Worm (Caenorhabditis elegans) whole organism, late embryonic: ENCODE results near the gene syx-18.

ENCODE experiments used
- C08G9.2 ChIP-seq: sonication (generic microtip); optimal IDR thresholded peaks from 2 replicates; lab custom pipeline; 2016; ENCODE audit warnings: mild to moderate bottlenecking, missing genetic modification characterization, moderate library complexity, missing compliant biosample characterization
- K02D7.2 ChIP-seq: sonication (generic microtip); optimal IDR thresholded peaks from 2 replicates; lab custom pipeline; 2017; ENCODE audit warnings: mild to moderate bottlenecking, missing genetic modification characterization, missing compliant biosample characterization
- K09A11.1 ChIP-seq: sonication (generic microtip); optimal IDR thresholded peaks from 2 replicates; lab custom pipeline; 2017; ENCODE audit warnings: antibody characterized with exemption, mild to moderate bottlenecking, missing genetic modification characterization, missing compliant biosample characterization; ENCODE audit not compliant: insufficient read depth
- ahr-1 ChIP-seq: sonication (generic microtip); optimal IDR thresholded peaks from 2 replicates; lab custom pipeline; 2016; ENCODE audit warnings: missing genetic modification characterization, missing compliant biosample characterization
- ceh-14 ChIP-seq: sonication (generic microtip); optimal IDR thresholded peaks from 2 replicates; lab custom pipeline; 2016; ENCODE audit warnings: missing genotype, missing genetic modification characterization, missing compliant biosample characterization
- ceh-18 ChIP-seq: sonication (generic microtip); optimal IDR thresholded peaks from 2 replicates; lab custom pipeline; 2016; ENCODE audit warnings: missing genetic modification characterization, missing compliant biosample characterization
- ceh-2 ChIP-seq: sonication (generic microtip); optimal IDR thresholded peaks from 2 replicates; lab custom pipeline; 2016; ENCODE audit warnings: missing genotype, missing genetic modification characterization, missing compliant biosample characterization
- ceh-22 ChIP-seq: sonication (generic microtip); optimal IDR thresholded peaks from 2 replicates; lab custom pipeline; 2017; ENCODE audit warnings: missing biosample characterization, missing genetic modification characterization
- ceh-24 ChIP-seq: sonication (generic microtip); optimal IDR thresholded peaks from 2 replicates; lab custom pipeline; 2016; ENCODE audit warnings: mild to moderate bottlenecking, missing genetic modification characterization, missing compliant biosample characterization
- ceh-34 ChIP-seq: sonication (generic microtip); optimal IDR thresholded peaks from 2 replicates; lab custom pipeline; 2016; ENCODE audit warnings: mild to moderate bottlenecking, missing genetic modification characterization, missing compliant biosample characterization
- ceh-45 ChIP-seq: fragments of 200-800 bp; sonication (Bioruptor generic); IDR thresholded peaks from 2 replicates; pipeline ENCODE4 v1.3.6; 2022; ENCODE audit warnings: missing genetic modification reagents, missing genetic modification characterization, missing compliant biosample characterization
- ceh-48 ChIP-seq: sonication (generic microtip); optimal IDR thresholded peaks from 2 replicates; lab custom pipeline; 2016; ENCODE audit warnings: missing genetic modification characterization, inconsistent platforms, missing compliant biosample characterization
- ceh-9 ChIP-seq: sonication (generic microtip); optimal IDR thresholded peaks from 2 replicates; lab custom pipeline; 2016; ENCODE audit warnings: mild to moderate bottlenecking, missing genetic modification characterization, inconsistent platforms, missing compliant biosample characterization
- elt-2 ChIP-seq: sonication (generic microtip); optimal IDR thresholded peaks from 2 replicates; lab custom pipeline; 2016; ENCODE audit warnings: missing genetic modification reagents, missing genetic modification characterization, missing compliant biosample characterization
- eyg-1 ChIP-seq: sonication (generic microtip); optimal IDR thresholded peaks from 2 replicates; lab custom pipeline; 2016; ENCODE audit warnings: missing genotype, missing genetic modification characterization, missing compliant biosample characterization
- fkh-10 ChIP-seq: fragments of 150-350 bp; optimal IDR thresholded peaks from 2 replicates; lab custom pipeline; 2014; ENCODE audit warnings: missing biosample characterization, missing genetic modification reagents, missing genetic modification characterization
- fkh-6 ChIP-seq: sonication (generic microtip); optimal IDR thresholded peaks from 2 replicates; lab custom pipeline; 2016; ENCODE audit warnings: missing genetic modification characterization, missing compliant biosample characterization
- gmeb-2 ChIP-seq: sonication (generic microtip); optimal IDR thresholded peaks from 2 replicates; lab custom pipeline; 2016; ENCODE audit warnings: missing genetic modification characterization, inconsistent platforms, missing compliant biosample characterization
- hlh-13 ChIP-seq: fragments of 200-800 bp; sonication (Bioruptor generic); optimal IDR thresholded peaks from 2 replicates; lab custom pipeline; 2018; ENCODE audit warnings: mild to moderate bottlenecking, missing genetic modification characterization, missing compliant biosample characterization
- hlh-6 ChIP-seq: sonication (generic microtip); optimal IDR thresholded peaks from 2 replicates; lab custom pipeline; 2016; ENCODE audit warnings: missing genotype, missing genetic modification characterization, missing compliant biosample characterization
- hlh-8 ChIP-seq: sonication (generic microtip); optimal IDR thresholded peaks from 2 replicates; lab custom pipeline; 2016; ENCODE audit warnings: missing genotype, missing genetic modification characterization, missing compliant biosample characterization
- lin-11 ChIP-seq: fragments of 200-800 bp; sonication (Bioruptor generic); optimal IDR thresholded peaks from 2 replicates; lab custom pipeline; 2018; ENCODE audit warnings: mild to moderate bottlenecking, missing genetic modification characterization, missing compliant biosample characterization
- madf-2 ChIP-seq: sonication (generic microtip); optimal IDR thresholded peaks from 2 replicates; lab custom pipeline; 2017; ENCODE audit warnings: missing genetic modification characterization, missing compliant biosample characterization
- nfya-1 ChIP-seq: sonication (generic microtip); optimal IDR thresholded peaks from 2 replicates; lab custom pipeline; 2017; ENCODE audit warnings: missing genetic modification characterization, mild to moderate bottlenecking, missing compliant biosample characterization, antibody characterized with exemption, moderate library complexity
- nhr-11 ChIP-seq: fragments of 150-350 bp; optimal IDR thresholded peaks from 2 replicates; lab custom pipeline; 2014; ENCODE audit warnings: missing biosample characterization, missing genetic modification characterization
- npax-4 ChIP-seq: sonication (generic microtip); optimal IDR thresholded peaks from 2 replicates; lab custom pipeline; 2016; ENCODE audit warnings: missing genetic modification characterization, missing compliant biosample characterization
- pag-3 ChIP-seq: sonication (generic microtip); optimal IDR thresholded peaks from 2 replicates; lab custom pipeline; 2016; ENCODE audit warnings: missing compliant biosample characterization, missing genetic modification characterization, borderline replicate concordance
- pat-9 ChIP-seq: fragments of 200-800 bp; sonication (Bioruptor generic); optimal IDR thresholded peaks from 2 replicates; lab custom pipeline; 2018; ENCODE audit warnings: mild to moderate bottlenecking, missing genetic modification characterization, moderate library complexity, missing compliant biosample characterization
- pax-1 ChIP-seq: fragments of 150-350 bp; optimal IDR thresholded peaks from 2 replicates; lab custom pipeline; 2014; ENCODE audit warnings: missing biosample characterization, missing genetic modification characterization
- pha-2 ChIP-seq: sonication (generic microtip); optimal IDR thresholded peaks from 2 replicates; lab custom pipeline; 2017; ENCODE audit warnings: mild to moderate bottlenecking, missing genetic modification characterization, missing compliant biosample characterization
- pqm-1 ChIP-seq: sonication (generic microtip); optimal IDR thresholded peaks from 2 replicates; lab custom pipeline; 2016; ENCODE audit warnings: missing genetic modification characterization, missing compliant biosample characterization
- pros-1 ChIP-seq: fragments of 150-350 bp; optimal IDR thresholded peaks from 2 replicates; lab custom pipeline; 2014; ENCODE audit warnings: missing biosample characterization, missing genetic modification reagents, missing genetic modification characterization
- rnt-1 ChIP-seq: sonication (generic microtip); optimal IDR thresholded peaks from 2 replicates; lab custom pipeline; 2016; ENCODE audit warnings: missing genetic modification characterization, missing compliant biosample characterization
- sdc-2 ChIP-seq: sonication (generic microtip); optimal IDR thresholded peaks from 2 replicates; lab custom pipeline; 2016; ENCODE audit warnings: missing genotype, missing genetic modification characterization, missing compliant biosample characterization
- sox-2 ChIP-seq: fragments of 200-800 bp; sonication (Bioruptor generic); IDR thresholded peaks from 2 replicates; pipeline ENCODE4 v1.3.6; 2022; ENCODE audit warnings: missing genetic modification reagents, missing genetic modification characterization, missing compliant biosample characterization
- syd-9 ChIP-seq: sonication (generic microtip); optimal IDR thresholded peaks from 2 replicates; lab custom pipeline; 2016; ENCODE audit warnings: mild to moderate bottlenecking, missing genetic modification characterization, moderate library complexity, missing compliant biosample characterization
- unc-3 ChIP-seq, 2 experiments: fragments of 200-800 bp in 1 of 2; sonication (Bioruptor generic) in 1 of 2; sonication (generic microtip) in 1 of 2; conservative IDR thresholded peaks in 1 of 2; optimal IDR thresholded peaks in 1 of 2; 2 replicates each; pipeline versions ENCODE4 v1.3.6 to Lab custom; 2016 to 2022; ENCODE audit warnings: missing compliant biosample characterization in 2 of 2, missing genetic modification characterization in 2 of 2, missing genetic modification reagents in 1 of 2
- unc-42 ChIP-seq: sonication (generic microtip); optimal IDR thresholded peaks from 2 replicates; lab custom pipeline; 2016; ENCODE audit warnings: missing genotype, missing genetic modification characterization, missing compliant biosample characterization
- unc-55 ChIP-seq: sonication (generic microtip); optimal IDR thresholded peaks from 2 replicates; lab custom pipeline; 2017; ENCODE audit warnings: missing biosample characterization, missing genetic modification reagents, missing genetic modification characterization
- zip-5 ChIP-seq: sonication (generic microtip); optimal IDR thresholded peaks from 2 replicates; lab custom pipeline; 2016; ENCODE audit warnings: missing genetic modification characterization, missing compliant biosample characterization

The syx-18 gene

ce11 chrV:6655174-6655573 lies at the start of gene syx-18:
Gene syx-18, minus strand, starts transcription at chrV:6655449.
- no peak for TF ChIP-seq ceh-2 (tag; lab: Kevin White, UChicago)
- no peak for TF ChIP-seq ceh-18
- no peak for TF ChIP-seq pros-1 (tag; lab: Kevin White, UChicago)
- TF ChIP-seq ceh-45 (GFP tag; lab: Robert Waterston, UW) = no peak
- TF ChIP-seq pqm-1 = no peak
- TF ChIP-seq ceh-34 (tag; lab: Kevin White, UChicago) = no peak
- no peak for TF ChIP-seq ceh-9 (tag; lab: Kevin White, UChicago)
- no peak for TF ChIP-seq nfya-1 (tag; lab: Kevin White, UChicago)
- TF ChIP-seq K09A11.1 (tag; lab: Kevin White, UChicago) = no peak
- no peak for TF ChIP-seq madf-2 (tag; lab: Kevin White, UChicago)
- no peak for TF ChIP-seq pag-3 (tag; lab: Kevin White, UChicago)
- TF ChIP-seq rnt-1 (tag; lab: Kevin White, UChicago) = no peak
- TF ChIP-seq ceh-14 (tag; lab: Kevin White, UChicago) = no peak
- TF ChIP-seq ceh-22 (tag; lab: Kevin White, UChicago) = no peak
- TF ChIP-seq fkh-6 (tag; lab: Kevin White, UChicago) = no peak
- no peak for TF ChIP-seq sdc-2 (tag; lab: Kevin White, UChicago)
- TF ChIP-seq pha-2 (tag; lab: Kevin White, UChicago) = no peak
- TF ChIP-seq ceh-48 (tag; lab: Kevin White, UChicago) = no peak

- TF ChIP-seq pros-1 (tag; lab: Kevin White, UChicago) = no peak
- TF ChIP-seq madf-2 (tag; lab: Kevin White, UChicago) = no peak
- TF ChIP-seq zip-5 = no peak
- no peak for TF ChIP-seq ceh-45 (GFP tag; lab: Robert Waterston, UW)
- no peak for TF ChIP-seq C08G9.2 (tag; lab: Kevin White, UChicago)
- no peak for TF ChIP-seq rnt-1 (tag; lab: Kevin White, UChicago)
- TF ChIP-seq fkh-10 (GFP tag; lab: Kevin White, UChicago) = no peak
- TF ChIP-seq npax-4 (tag; lab: Kevin White, UChicago) = no peak
- no peak for TF ChIP-seq sox-2 (GFP tag; lab: Robert Waterston, UW)
- no peak for TF ChIP-seq syd-9 (tag; lab: Kevin White, UChicago)
- no peak for TF ChIP-seq hlh-6
- no peak for TF ChIP-seq gmeb-2 (tag; lab: Kevin White, UChicago)
- no peak for TF ChIP-seq nhr-11 (tag; lab: Kevin White, UChicago)
- no peak for TF ChIP-seq eyg-1
- no peak for TF ChIP-seq ceh-24 (tag; lab: Kevin White, UChicago)
Observed at ce11 chrV:6704482-6704881, 49.2 kb upstream of the syx-18 start.

DNA sequence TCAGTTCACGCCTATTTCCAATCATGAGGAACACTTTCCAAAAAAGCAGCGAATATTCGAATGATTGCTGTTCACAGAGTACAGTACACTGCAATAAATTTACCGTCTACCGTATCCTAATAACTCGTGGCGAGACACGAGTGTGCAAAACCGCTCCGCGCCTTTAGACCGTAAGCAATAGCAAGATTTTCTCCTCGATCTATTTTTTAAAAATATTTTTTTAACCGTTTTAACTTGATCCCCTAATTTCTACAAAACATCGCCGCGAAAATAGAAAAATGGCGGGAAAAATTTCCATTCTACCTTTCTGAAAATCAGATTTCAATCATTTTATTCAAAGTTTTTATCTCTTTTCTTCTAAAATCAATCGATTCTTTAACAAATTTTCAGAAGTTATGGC lies 47.4 kb upstream of the syx-18 start, which contains the start of gene era-1:
era-1 (plus strand) TSS at position 366 of the 400 bp plus-strand sequence.
- TF ChIP-seq lin-11 (tag; lab: Kevin White, UChicago) (no peak), K02D7.2 (tag; lab: Kevin White, UChicago) (no peak), ceh-34 (tag; lab: Kevin White, UChicago) (no peak), ahr-1 (tag; lab: Kevin White, UChicago) (no peak), zip-5 (no peak), unc-42 (tag; lab: Kevin White, UChicago) (no peak)

DNA sequence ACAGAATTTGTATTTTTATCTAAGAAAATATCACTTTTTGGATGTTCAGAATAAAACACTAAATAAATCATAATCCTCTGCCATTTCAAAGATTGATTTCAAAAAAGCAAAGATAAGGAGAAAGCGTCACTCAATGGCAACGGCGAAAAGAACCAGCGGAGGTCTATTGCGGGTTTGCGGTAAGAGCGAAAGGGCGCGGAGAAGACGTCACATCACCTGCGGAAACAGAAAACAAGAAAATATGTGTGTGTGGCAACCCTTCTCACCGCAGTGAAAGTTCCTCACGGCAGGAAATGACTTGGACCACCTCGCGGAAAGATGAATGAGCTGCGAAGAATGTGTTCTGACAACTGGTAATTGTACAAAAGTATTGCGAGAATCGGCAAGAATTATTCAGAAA lies 44.6 kb upstream of the syx-18 start:
- TF ChIP-seq hlh-13 (GFP tag; lab: Kevin White, UChicago) (no peak), hlh-8 (tag; lab: Kevin White, UChicago) (no peak), pax-1 (tag; lab: Kevin White, UChicago) (no peak), unc-55 (GFP tag; lab: Kevin White, UChicago) (no peak), fkh-10 (GFP tag; lab: Kevin White, UChicago) (no peak), ceh-22 (tag; lab: Kevin White, UChicago) (no peak), nhr-11 (tag; lab: Kevin White, UChicago) (no peak), pat-9 (tag; lab: Kevin White, UChicago) (no peak), elt-2 (tag; lab: Kevin White, UChicago) (no peak), unc-3 (GFP tag; conservative IDR thresholded peaks at IDR 0.05; lab: Robert Waterston, UW) (no peak), unc-3 (tag; optimal IDR thresholded peaks at IDR 0.05; lab: Kevin White, UChicago) (no peak)
- TF ChIP-seq, all 69 proteins: peak for 0
